Fruit fly (Drosophila melanogaster): Measurements from ENCODE around the gene Ccm3.

DNA sequence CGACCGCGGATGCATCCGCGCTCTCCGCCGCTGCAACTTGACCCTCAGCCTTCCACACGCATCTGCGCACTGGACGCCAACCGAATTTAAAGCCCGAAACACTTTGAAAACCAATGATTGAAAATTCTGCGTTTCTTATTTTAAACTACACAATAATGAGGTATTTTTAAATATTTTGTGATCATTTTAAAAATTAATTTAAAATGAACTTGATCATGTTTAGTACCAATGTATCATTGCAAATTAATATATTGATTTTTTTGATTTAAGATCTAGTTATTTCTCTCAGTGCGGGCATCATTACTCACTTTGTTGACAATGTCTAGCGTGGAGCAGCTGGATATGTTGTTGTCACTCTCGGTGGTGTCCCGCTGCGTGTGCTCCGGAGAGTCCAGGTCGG is 4.9 kb upstream of the Ccm3 start:
- TF ChIP-seq h (optimal IDR thresholded peaks at IDR 0.05) (no peak), psq (optimal IDR thresholded peaks at IDR 0.05) (no peak), insv (optimal IDR thresholded peaks at IDR 0.05) (no peak), Myc (optimal IDR thresholded peaks at IDR 0.05) (no peak), ttk (optimal IDR thresholded peaks at IDR 0.05) (no peak), Sin3A (optimal IDR thresholded peaks at IDR 0.05) (no peak)
